Worm (Caenorhabditis elegans) whole organism, L4 larva: ENCODE data around the gene C55B6.4.

ENCODE experiments used
- R02D3.7 ChIP-seq: fragments of 150-350 bp; sonication (generic microtip); optimal IDR thresholded peaks from 3 replicates; lab custom pipeline; 2014; ENCODE audit warnings: missing biosample characterization, missing genetic modification characterization
- ama-1 ChIP-seq: fragments of 150-350 bp; optimal IDR thresholded peaks from 2 replicates; lab custom pipeline; 2014; ENCODE audit warnings: inconsistent platforms, mixed read lengths
- dmd-6 ChIP-seq: fragments of 200-800 bp; sonication (Bioruptor generic); IDR thresholded peaks from 2 replicates; pipeline ENCODE4 v1.3.6; 2022; ENCODE audit warnings: missing genetic modification reagents, missing genetic modification characterization, missing compliant biosample characterization
- dpl-1 ChIP-seq: fragments of 150-350 bp; optimal IDR thresholded peaks from 2 replicates; lab custom pipeline; 2014; ENCODE audit warnings: missing biosample characterization, missing genetic modification reagents, missing genetic modification characterization
- mep-1 ChIP-seq: fragments of 150-350 bp; sonication (generic microtip); optimal IDR thresholded peaks from 3 replicates; lab custom pipeline; 2014; ENCODE audit warnings: missing biosample characterization, missing genetic modification characterization
- nhr-11 ChIP-seq: fragments of 150-350 bp; optimal IDR thresholded peaks from 2 replicates; lab custom pipeline; 2014; ENCODE audit warnings: missing biosample characterization, missing genetic modification characterization
- unc-62 ChIP-seq, 3 experiments: fragments of 150-350 bp in 1 of 3; sonication (generic microtip); optimal IDR thresholded peaks in 2 of 3; peaks in 1 of 3; 1 replicate in 1 of 3; 2 replicates in 2 of 3; lab custom pipeline; 2014 to 2017; ENCODE audit warnings: missing biosample characterization in 3 of 3, missing genetic modification characterization in 3 of 3, missing genetic modification reagents in 3 of 3, missing genotype in 1 of 3

- no peak for TF ChIP-seq ama-1 (lab: Kevin White, UChicago)
- TF ChIP-seq dmd-6 = no peak
- TF ChIP-seq dpl-1 (GFP tag; lab: Kevin White, UChicago) = no peak
- no peak for TF ChIP-seq mep-1 (tag; lab: Kevin White, UChicago)
- TF ChIP-seq nhr-11 (tag; lab: Kevin White, UChicago) = no peak
- no peak for TF ChIP-seq unc-62 (GFP tag; optimal IDR thresholded peaks at IDR 0.05 in 1 of 2; lab: Kevin White, UChicago)
- TF ChIP-seq unc-62 (tag; optimal IDR thresholded peaks at IDR 0.05; lab: Kevin White, UChicago) = no peak
- TF ChIP-seq R02D3.7 = no peak
Observed at ce11 chrX:7220209-7220608, 32.7 kb upstream of the C55B6.4 start.
